Worm (Caenorhabditis elegans): ENCODE data around the gene F35E8.13.

The F35E8.13 gene

ce11 chrV:15922979-15923378 lies at the start of gene F35E8.13:
Gene F35E8.13 (plus strand): TSS chrV:15923279.
- TF ChIP-seq ceh-82 (tag; optimal IDR thresholded peaks at IDR 0.05), result no peak
- TF ChIP-seq tra-1 (GFP tag; IDR thresholded peaks at IDR 0.05), result no peak
- no peak for TF ChIP-seq snpc-1.2 (GFP tag; IDR thresholded peaks at IDR 0.05)
- no peak for TF ChIP-seq rbr-2 (tag; optimal IDR thresholded peaks at IDR 0.05)
- no peak for TF ChIP-seq egl-43 (GFP tag; IDR thresholded peaks at IDR 0.05)
- no peak for TF ChIP-seq lsy-2 (tag; optimal IDR thresholded peaks at IDR 0.05)
- no peak for TF ChIP-seq set-16 (GFP tag; IDR thresholded peaks at IDR 0.05)
- TF ChIP-seq nhr-102 (tag; optimal IDR thresholded peaks at IDR 0.05), result no peak
- TF ChIP-seq zag-1 (tag; optimal IDR thresholded peaks at IDR 0.05), result no peak
- TF ChIP-seq unc-130 (GFP tag; optimal IDR thresholded peaks at IDR 0.05), result no peak
- no peak for TF ChIP-seq Y75B8A.6 (GFP tag; IDR thresholded peaks at IDR 0.05)
- no peak for TF ChIP-seq nhr-111 (GFP tag; optimal IDR thresholded peaks at IDR 0.05)
- TF ChIP-seq ZK546.5 (tag; optimal IDR thresholded peaks at IDR 0.05), result no peak
- TF ChIP-seq F37D6.2 (tag; optimal IDR thresholded peaks at IDR 0.05), result no peak
- no peak for TF ChIP-seq attf-4 (tag; optimal IDR thresholded peaks at IDR 0.05)
- TF ChIP-seq Y48G9A.11 (GFP tag; IDR thresholded peaks at IDR 0.05), result no peak
- no peak for TF ChIP-seq ceh-44 (GFP tag; IDR thresholded peaks at IDR 0.05)
- TF ChIP-seq ama-1 (optimal IDR thresholded peaks at IDR 0.05), result no peak
- TF ChIP-seq daf-19 (GFP tag; conservative IDR thresholded peaks at IDR 0.05), result no peak

DNA sequence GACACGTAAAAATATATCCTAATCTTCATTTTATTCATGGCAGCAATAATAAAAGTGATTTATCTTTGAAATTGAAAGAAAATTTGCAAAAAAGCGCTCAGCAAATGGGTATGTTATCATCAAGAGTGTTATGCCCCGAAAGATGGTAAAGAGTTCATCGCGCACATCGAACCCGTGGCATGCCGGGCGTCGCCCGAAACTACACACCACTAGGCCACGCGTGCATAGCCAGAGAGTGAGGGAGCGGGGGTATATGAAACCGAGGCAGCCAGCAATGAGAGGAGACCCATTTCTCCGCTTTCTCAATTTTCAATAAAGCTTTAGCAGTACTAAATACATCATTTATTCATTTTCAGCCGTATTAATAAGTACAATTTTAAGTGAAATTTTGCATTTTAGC lies 49.3 kb upstream of the F35E8.13 start:
- TF ChIP-seq fkh-10 (GFP tag; optimal IDR thresholded peaks at IDR 0.05) (no peak), nhr-28 (tag; optimal IDR thresholded peaks at IDR 0.05) (peak; percentile 52), nhr-76 (tag; optimal IDR thresholded peaks at IDR 0.05) (no peak), mxl-2 (GFP tag; conservative IDR thresholded peaks at IDR 0.05) (peak; percentile 86), zip-2 (tag; optimal IDR thresholded peaks at IDR 0.05) (peak; percentile 41), Y48G9A.11 (GFP tag; IDR thresholded peaks at IDR 0.05) (peak; percentile 91), nhr-48 (tag; optimal IDR thresholded peaks at IDR 0.05) (peak; percentile 86), F49E8.2 (tag; optimal IDR thresholded peaks at IDR 0.05; ENCODE audit: borderline replicate concordance) (peak; percentile 89), dve-1 (tag; optimal IDR thresholded peaks at IDR 0.05; ENCODE audit: insufficient read depth) (no peak), skn-1 (tag; optimal IDR thresholded peaks at IDR 0.05) (no peak), ztf-11 (tag; optimal IDR thresholded peaks at IDR 0.05) (no peak), zfp-3 (GFP tag; conservative IDR thresholded peaks at IDR 0.05) (peak; percentile 77), unc-62 (GFP tag; optimal IDR thresholded peaks at IDR 0.05 in 1 of 2) (no peak), unc-62 (tag; optimal IDR thresholded peaks at IDR 0.05) (peak; percentile 54), hlh-11 (tag; optimal IDR thresholded peaks at IDR 0.05) (no peak), daf-16 (GFP tag; optimal IDR thresholded peaks at IDR 0.05) (peak; percentile 75 to 97), daf-16 (tag; optimal IDR thresholded peaks at IDR 0.05) (peak; percentile 79), nhr-77 (tag; optimal IDR thresholded peaks at IDR 0.05) (peak; percentile 79), dmd-8 (GFP tag; IDR thresholded peaks at IDR 0.05) (peak; percentile 99), aly-2 (tag; optimal IDR thresholded peaks at IDR 0.05) (peak; percentile 74), mep-1 (tag; optimal IDR thresholded peaks at IDR 0.05) (no peak), R02D3.7 (tag; optimal IDR thresholded peaks at IDR 0.05) (no peak), F10B5.3 (tag; optimal IDR thresholded peaks at IDR 0.05) (peak; percentile 79), nhr-6 (tag; optimal IDR thresholded peaks at IDR 0.05) (peak; percentile 14), nhr-41 (GFP tag; IDR thresholded peaks at IDR 0.05) (peak; percentile 95), tag-97 (GFP tag; IDR thresholded peaks at IDR 0.05) (0 out of 2 replicates have a peak, but pooled peaks have one; percentile 45), T20F7.1 (GFP tag; optimal IDR thresholded peaks at IDR 0.05) (peak; percentile 77), lin-38 (GFP tag; IDR thresholded peaks at IDR 0.05) (peak; percentile 90), dmd-6 (GFP tag; IDR thresholded peaks at IDR 0.05) (peak; percentile 89), egl-27 (tag; optimal IDR thresholded peaks at IDR 0.05) (no peak), ZK546.5 (tag; optimal IDR thresholded peaks at IDR 0.05) (no peak), attf-4 (tag; optimal IDR thresholded peaks at IDR 0.05) (no peak), daf-12 (tag; optimal IDR thresholded peaks at IDR 0.05) (no peak), mes-2 (tag; optimal IDR thresholded peaks at IDR 0.05; ENCODE audit: poor library complexity, severe bottlenecking) (peak; percentile 94), daf-8 (GFP tag; IDR thresholded peaks at IDR 0.05) (peak; percentile 94), rbr-2 (tag; optimal IDR thresholded peaks at IDR 0.05) (peak; percentile 87), zip-11 (GFP tag; IDR thresholded peaks at IDR 0.05) (peak; percentile 85), set-16 (GFP tag; IDR thresholded peaks at IDR 0.05) (no peak; the same call in 1 of the 2 replicates)

Data from whole organism, L4 larva.